Worm (Caenorhabditis elegans) whole organism, L2 larva: ENCODE measurements around the gene C36A4.4.

Experiments used
- C34F6.9 ChIP-seq: fragments of 150-350 bp; optimal IDR thresholded peaks from 2 replicates; lab custom pipeline; 2014; ENCODE audit warnings: missing biosample characterization, missing genetic modification characterization
- F13H6.1 ChIP-seq: sonication (generic microtip); optimal IDR thresholded peaks from 2 replicates; lab custom pipeline; 2016; ENCODE audit warnings: missing genetic modification characterization, missing compliant biosample characterization
- R02D3.7 ChIP-seq: fragments of 150-350 bp; optimal IDR thresholded peaks from 2 replicates; lab custom pipeline; 2014; ENCODE audit warnings: missing biosample characterization, missing genetic modification characterization
- Y55F3AM.14 ChIP-seq: fragments of 200-800 bp; sonication (Bioruptor generic); optimal IDR thresholded peaks from 2 replicates; lab custom pipeline; 2018; ENCODE audit warnings: mild to moderate bottlenecking, missing genetic modification characterization, missing compliant biosample characterization
- ZK546.5 ChIP-seq: sonication (generic microtip); optimal IDR thresholded peaks from 2 replicates; lab custom pipeline; 2017; ENCODE audit warnings: missing biosample characterization, missing genetic modification characterization
- alr-1 ChIP-seq: fragments of 150-350 bp; optimal IDR thresholded peaks from 2 replicates; lab custom pipeline; 2014; ENCODE audit warnings: missing biosample characterization, missing genetic modification characterization
- aly-2 ChIP-seq: fragments of 150-350 bp; optimal IDR thresholded peaks from 2 replicates; lab custom pipeline; 2014; ENCODE audit warnings: missing biosample characterization, missing genetic modification characterization
- ama-1 ChIP-seq: fragments of 150-350 bp; optimal IDR thresholded peaks from 2 replicates; lab custom pipeline; 2018; ENCODE audit warnings: inconsistent platforms
- blmp-1 ChIP-seq: sonication (generic microtip); optimal IDR thresholded peaks from 2 replicates; lab custom pipeline; 2017; ENCODE audit warnings: missing genetic modification characterization, mild to moderate bottlenecking, missing compliant biosample characterization, antibody characterized with exemption, moderate library complexity; ENCODE audit not compliant: insufficient read depth
- ceh-16 ChIP-seq: fragments of 150-350 bp; optimal IDR thresholded peaks from 2 replicates; lab custom pipeline; 2014; ENCODE audit warnings: missing biosample characterization, missing genetic modification characterization
- ceh-82 ChIP-seq: fragments of 150-350 bp; optimal IDR thresholded peaks from 2 replicates; lab custom pipeline; 2014; ENCODE audit warnings: missing biosample characterization, missing genetic modification characterization
- crh-2 ChIP-seq: sonication (generic microtip); optimal IDR thresholded peaks from 2 replicates; lab custom pipeline; 2017; ENCODE audit warnings: missing biosample characterization, missing genetic modification characterization
- dmd-4 ChIP-seq: sonication (generic microtip); optimal IDR thresholded peaks from 2 replicates; lab custom pipeline; 2017; ENCODE audit warnings: missing biosample characterization, missing genetic modification characterization
- egl-27 ChIP-seq: sonication (generic microtip); optimal IDR thresholded peaks from 3 replicates; lab custom pipeline; 2017; ENCODE audit warnings: missing biosample characterization, missing genetic modification reagents, missing genetic modification characterization
- elt-1 ChIP-seq: fragments of 150-350 bp; optimal IDR thresholded peaks from 2 replicates; lab custom pipeline; 2014; ENCODE audit warnings: missing biosample characterization, missing genetic modification characterization
- elt-3 ChIP-seq: sonication (generic microtip); optimal IDR thresholded peaks from 2 replicates; lab custom pipeline; 2017; ENCODE audit warnings: missing biosample characterization, missing genetic modification characterization
- fos-1 ChIP-seq: fragments of 150-350 bp; optimal IDR thresholded peaks from 2 replicates; lab custom pipeline; 2014; ENCODE audit warnings: missing biosample characterization, missing genetic modification characterization
- gmeb-1 ChIP-seq: fragments of 150-350 bp; optimal IDR thresholded peaks from 2 replicates; lab custom pipeline; 2014; ENCODE audit warnings: missing biosample characterization, missing genetic modification characterization
- lin-11 ChIP-seq: fragments of 150-350 bp; sonication (generic microtip); optimal IDR thresholded peaks from 2 replicates; lab custom pipeline; 2014; ENCODE audit warnings: missing biosample characterization, missing genetic modification characterization, inconsistent platforms, mixed read lengths
- lin-13 ChIP-seq: fragments of 150-350 bp; optimal IDR thresholded peaks from 2 replicates; lab custom pipeline; 2014; ENCODE audit warnings: missing biosample characterization, missing genetic modification reagents, missing genetic modification characterization
- lin-39 ChIP-seq: fragments of 150-350 bp; optimal IDR thresholded peaks from 2 replicates; lab custom pipeline; 2014; ENCODE audit warnings: missing biosample characterization, missing genetic modification reagents, missing genetic modification characterization
- lsy-2 ChIP-seq, 2 experiments: fragments of 150-350 bp in 1 of 2; sonication (generic microtip) in 1 of 2; optimal IDR thresholded peaks; 2 replicates each; lab custom pipeline; 2014 to 2017; ENCODE audit warnings: missing biosample characterization in 2 of 2, missing genetic modification characterization in 2 of 2
- mab-5 ChIP-seq: fragments of 150-350 bp; optimal IDR thresholded peaks from 2 replicates; lab custom pipeline; 2014; ENCODE audit warnings: missing biosample characterization, missing genetic modification characterization
- mbf-1 ChIP-seq: sonication (generic microtip); optimal IDR thresholded peaks from 2 replicates; lab custom pipeline; 2017; ENCODE audit warnings: missing biosample characterization, missing genetic modification characterization
- mdl-1 ChIP-seq, 2 experiments: fragments of 150-350 bp in 1 of 2; sonication (generic microtip) in 1 of 2; optimal IDR thresholded peaks; 2 replicates each; lab custom pipeline; 2017; ENCODE audit warnings: missing biosample characterization in 2 of 2, missing genetic modification characterization in 2 of 2
- nhr-10 ChIP-seq: sonication (generic microtip); optimal IDR thresholded peaks from 2 replicates; lab custom pipeline; 2017; ENCODE audit warnings: missing biosample characterization, missing genetic modification characterization
- nhr-11 ChIP-seq: fragments of 150-350 bp; optimal IDR thresholded peaks from 2 replicates; lab custom pipeline; 2014; ENCODE audit warnings: missing biosample characterization, missing genetic modification characterization
- nhr-12 ChIP-seq: fragments of 150-350 bp; optimal IDR thresholded peaks from 2 replicates; lab custom pipeline; 2014; ENCODE audit warnings: missing biosample characterization, missing genetic modification characterization
- nhr-129 ChIP-seq: fragments of 150-350 bp; optimal IDR thresholded peaks from 2 replicates; lab custom pipeline; 2014; ENCODE audit warnings: missing biosample characterization, missing genetic modification characterization
- nhr-21 ChIP-seq: fragments of 150-350 bp; optimal IDR thresholded peaks from 2 replicates; lab custom pipeline; 2014; ENCODE audit warnings: missing biosample characterization, missing genetic modification characterization
- nhr-23 ChIP-seq: fragments of 150-350 bp; optimal IDR thresholded peaks from 2 replicates; lab custom pipeline; 2014; ENCODE audit warnings: missing biosample characterization, missing genetic modification reagents, missing genetic modification characterization
- nhr-237 ChIP-seq: fragments of 150-350 bp; optimal IDR thresholded peaks from 2 replicates; lab custom pipeline; 2014; ENCODE audit warnings: missing biosample characterization, missing genetic modification characterization
- nhr-25 ChIP-seq: fragments of 150-350 bp; sonication (generic microtip); optimal IDR thresholded peaks from 3 replicates; lab custom pipeline; 2014; ENCODE audit warnings: missing biosample characterization, missing genetic modification characterization
- nhr-6 ChIP-seq: fragments of 150-350 bp; optimal IDR thresholded peaks from 2 replicates; lab custom pipeline; 2014; ENCODE audit warnings: missing biosample characterization, missing genetic modification characterization
- nhr-77 ChIP-seq: fragments of 150-350 bp; optimal IDR thresholded peaks from 2 replicates; lab custom pipeline; 2014; ENCODE audit warnings: missing biosample characterization, missing genetic modification characterization
- peb-1 ChIP-seq: fragments of 150-350 bp; optimal IDR thresholded peaks from 2 replicates; lab custom pipeline; 2014; ENCODE audit warnings: missing biosample characterization, missing genetic modification characterization
- sem-4 ChIP-seq: fragments of 150-350 bp; optimal IDR thresholded peaks from 2 replicates; lab custom pipeline; 2014; ENCODE audit warnings: missing biosample characterization, missing genetic modification reagents, missing genetic modification characterization
- skn-1 ChIP-seq: sonication (generic microtip); optimal IDR thresholded peaks from 2 replicates; lab custom pipeline; 2017; ENCODE audit warnings: missing biosample characterization, missing genetic modification characterization
- sma-3 ChIP-seq: sonication (generic microtip); optimal IDR thresholded peaks from 2 replicates; lab custom pipeline; 2016; ENCODE audit warnings: missing genetic modification reagents, missing genetic modification characterization, missing compliant biosample characterization
- sma-9 ChIP-seq, 2 experiments: fragments of 150-350 bp in 1 of 2; sonication (generic microtip) in 1 of 2; optimal IDR thresholded peaks; 2 replicates each; lab custom pipeline; 2014 to 2016; ENCODE audit warnings: missing genetic modification characterization in 2 of 2, mild to moderate bottlenecking in 1 of 2, missing biosample characterization in 1 of 2, missing compliant biosample characterization in 1 of 2, missing genetic modification reagents in 1 of 2, moderate library complexity in 1 of 2
- snpc-4 ChIP-seq: fragments of 150-350 bp; optimal IDR thresholded peaks from 2 replicates; lab custom pipeline; 2014; ENCODE audit warnings: missing biosample characterization, missing genetic modification characterization
- unc-39 ChIP-seq: fragments of 150-350 bp; optimal IDR thresholded peaks from 2 replicates; lab custom pipeline; 2014; ENCODE audit warnings: missing biosample characterization, missing genetic modification characterization
- unc-55 ChIP-seq: fragments of 150-350 bp; sonication (generic microtip); optimal IDR thresholded peaks from 3 replicates; lab custom pipeline; 2014; ENCODE audit warnings: missing biosample characterization, missing genetic modification reagents, missing genetic modification characterization
- unc-62 ChIP-seq: fragments of 150-350 bp; optimal IDR thresholded peaks from 2 replicates; lab custom pipeline; 2014; ENCODE audit warnings: missing biosample characterization, missing genetic modification reagents, missing genetic modification characterization
- zag-1 ChIP-seq: fragments of 150-350 bp; optimal IDR thresholded peaks from 2 replicates; lab custom pipeline; 2014; ENCODE audit warnings: missing biosample characterization, missing genetic modification characterization
- ztf-1 ChIP-seq: fragments of 200-800 bp; sonication (Bioruptor generic); conservative IDR thresholded peaks from 2 replicates; pipeline ENCODE4 v1.3.6; 2022; ENCODE audit warnings: missing genetic modification characterization, missing compliant biosample characterization
- ztf-11 ChIP-seq: sonication (generic microtip); optimal IDR thresholded peaks from 2 replicates; lab custom pipeline; 2017; ENCODE audit warnings: missing biosample characterization, missing genetic modification characterization
- ztf-4 ChIP-seq: fragments of 150-350 bp; optimal IDR thresholded peaks from 2 replicates; lab custom pipeline; 2014; ENCODE audit warnings: missing biosample characterization, missing genetic modification characterization

The C36A4.4 gene

DNA sequence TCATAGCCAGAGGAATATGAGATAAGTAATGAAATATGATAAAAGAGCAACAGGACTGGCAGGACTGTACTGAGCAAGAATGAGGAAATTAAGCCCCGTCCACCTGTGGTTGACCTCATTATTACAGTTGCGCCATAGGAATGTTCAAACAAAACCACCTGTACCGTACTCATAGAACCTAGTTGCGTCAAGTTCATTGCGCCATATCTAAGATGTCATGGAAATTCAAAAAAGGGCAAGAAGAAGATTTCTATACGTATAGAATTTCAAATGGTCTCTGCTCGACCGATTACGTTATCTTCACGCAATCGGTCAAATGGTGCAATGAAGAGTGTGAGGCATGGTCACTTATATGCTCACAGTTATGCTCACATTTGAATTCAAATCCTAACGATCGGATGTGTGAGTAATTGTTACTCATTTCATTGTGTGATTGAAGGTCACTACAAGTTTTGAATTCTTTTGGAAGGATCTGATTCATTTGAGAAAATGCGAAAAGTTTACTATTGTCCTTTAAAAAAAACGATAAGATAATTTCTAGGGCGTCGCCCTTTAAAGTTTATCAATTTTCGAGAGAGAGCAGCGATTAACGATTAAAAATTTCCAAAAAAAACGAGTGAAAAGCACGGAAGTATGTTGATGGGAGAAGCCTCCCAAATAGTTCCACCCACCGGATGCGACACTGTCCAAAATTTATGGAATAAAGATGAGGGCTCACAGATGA, 28.5 kb upstream of the C36A4.4 start:
- no peak for TF ChIP-seq R02D3.7
- no peak for TF ChIP-seq gmeb-1 (tag; lab: Kevin White, UChicago)
- no peak for TF ChIP-seq unc-62 (GFP tag; lab: Kevin White, UChicago)
- no peak for TF ChIP-seq F13H6.1 (tag; lab: Kevin White, UChicago)
- peak; percentile 28 for TF ChIP-seq nhr-25 (tag; lab: Kevin White, UChicago)
- TF ChIP-seq fos-1 (tag; lab: Kevin White, UChicago): peak; percentile 55
- TF ChIP-seq ZK546.5 (tag; lab: Kevin White, UChicago): no peak
- TF ChIP-seq ztf-1 (GFP tag; lab: Robert Waterston, UW): no peak
- TF ChIP-seq nhr-21 (tag; lab: Kevin White, UChicago): no peak
- no peak for TF ChIP-seq elt-1 (tag; lab: Kevin White, UChicago)
- no peak for TF ChIP-seq mdl-1 (tag; optimal IDR thresholded peaks at IDR 0.05; lab: Kevin White, UChicago)

DNA sequence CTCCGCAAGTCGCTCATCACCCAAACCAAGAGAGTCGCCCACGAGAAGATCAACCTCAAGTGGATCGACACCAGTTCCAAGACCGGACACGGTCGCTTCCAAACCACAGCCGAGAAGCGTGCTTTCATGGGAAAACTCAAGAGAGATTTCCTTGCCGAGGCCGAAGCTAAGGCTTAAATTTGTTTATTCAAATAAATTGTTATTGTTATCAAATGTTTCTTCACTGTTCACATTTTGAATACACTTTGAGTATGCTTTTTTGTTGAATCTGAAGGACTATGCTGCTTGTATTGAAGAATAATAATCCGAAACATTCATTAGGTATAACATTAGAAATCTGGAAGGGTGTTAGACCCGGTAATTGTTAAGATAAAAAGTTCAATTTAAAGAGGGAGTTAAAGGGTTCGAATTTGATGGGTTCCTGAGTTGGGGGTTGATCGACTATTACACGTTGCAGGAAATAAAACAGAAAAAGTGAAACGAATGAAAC, 25.9 kb upstream of the C36A4.4 start:
- TF ChIP-seq alr-1 (tag; lab: Kevin White, UChicago): no peak
- peak; percentile 48 for TF ChIP-seq nhr-25 (tag; lab: Kevin White, UChicago)
- TF ChIP-seq nhr-237: no peak
- TF ChIP-seq nhr-21 (tag; lab: Kevin White, UChicago): peak; percentile 68
- TF ChIP-seq ceh-16: no peak
- no peak for TF ChIP-seq lin-39
- no peak for TF ChIP-seq nhr-10
- TF ChIP-seq ztf-11 (tag; lab: Kevin White, UChicago): no peak
- no peak for TF ChIP-seq dmd-4
- TF ChIP-seq ZK546.5 (tag; lab: Kevin White, UChicago): no peak
- TF ChIP-seq nhr-6: no peak
- TF ChIP-seq mdl-1 (tag; optimal IDR thresholded peaks at IDR 0.05; lab: Kevin White, UChicago): no peak
- no peak for TF ChIP-seq skn-1 (tag; lab: Kevin White, UChicago)
- TF ChIP-seq gmeb-1 (tag; lab: Kevin White, UChicago): peak; percentile 33
- TF ChIP-seq zag-1: no peak
- peak; percentile 37 for TF ChIP-seq Y55F3AM.14 (GFP tag; lab: Kevin White, UChicago)
- TF ChIP-seq sem-4 (tag; lab: Kevin White, UChicago): no peak
- no peak for TF ChIP-seq elt-1 (tag; lab: Kevin White, UChicago)
- no peak for TF ChIP-seq peb-1 (tag; lab: Kevin White, UChicago)
- TF ChIP-seq fos-1 (tag; lab: Kevin White, UChicago): peak; percentile 36
- no peak for TF ChIP-seq mbf-1 (tag; lab: Kevin White, UChicago)
- TF ChIP-seq R02D3.7: no peak
- no peak for TF ChIP-seq nhr-23 (tag; lab: Kevin White, UChicago)
- no peak for TF ChIP-seq egl-27 (tag; lab: Kevin White, UChicago)
- TF ChIP-seq crh-2 (tag; lab: Kevin White, UChicago): peak; percentile 12
- TF ChIP-seq nhr-77 (tag; lab: Kevin White, UChicago): no peak
- TF ChIP-seq unc-62 (GFP tag; lab: Kevin White, UChicago): no peak
- peak; percentile 25 for TF ChIP-seq ztf-4 (tag; lab: Kevin White, UChicago)
- TF ChIP-seq nhr-129: no peak
- no peak for TF ChIP-seq lin-11
- no peak for TF ChIP-seq lin-13 (GFP tag; lab: Kevin White, UChicago)
- no peak for TF ChIP-seq ztf-1 (GFP tag; lab: Robert Waterston, UW)
- TF ChIP-seq mab-5 (tag; lab: Kevin White, UChicago): no peak
- no peak for TF ChIP-seq F13H6.1 (tag; lab: Kevin White, UChicago)
- no peak for TF ChIP-seq lsy-2 (tag; optimal IDR thresholded peaks at IDR 0.05; lab: Kevin White, UChicago)
- TF ChIP-seq unc-55 (GFP tag; lab: Kevin White, UChicago): no peak
- no peak for TF ChIP-seq nhr-12 (tag; lab: Kevin White, UChicago)
- no peak for TF ChIP-seq C34F6.9 (tag; lab: Kevin White, UChicago)
- TF ChIP-seq unc-39 (tag; lab: Kevin White, UChicago): no peak
- no peak for TF ChIP-seq blmp-1 (tag; lab: Kevin White, UChicago)
- no peak for TF ChIP-seq elt-3
- peak; percentile 17 for TF ChIP-seq sma-3 (GFP tag; lab: Kevin White, UChicago)
- no peak for TF ChIP-seq ceh-82 (tag; lab: Kevin White, UChicago)
- peak; percentile 19 for TF ChIP-seq ama-1 (lab: Kevin White, UChicago)
- TF ChIP-seq snpc-4: no peak
- TF ChIP-seq nhr-11: no peak
- TF ChIP-seq aly-2 (tag; lab: Kevin White, UChicago): no peak
- TF ChIP-seq sma-9 (GFP tag; optimal IDR thresholded peaks at IDR 0.05; lab: Kevin White, UChicago): no peak
- TF ChIP-seq sma-9 (tag; optimal IDR thresholded peaks at IDR 0.05; lab: Kevin White, UChicago): no peak
